Fruit fly (Drosophila melanogaster): ENCODE measurements around the gene Pex12.

The Pex12 gene

DNA sequence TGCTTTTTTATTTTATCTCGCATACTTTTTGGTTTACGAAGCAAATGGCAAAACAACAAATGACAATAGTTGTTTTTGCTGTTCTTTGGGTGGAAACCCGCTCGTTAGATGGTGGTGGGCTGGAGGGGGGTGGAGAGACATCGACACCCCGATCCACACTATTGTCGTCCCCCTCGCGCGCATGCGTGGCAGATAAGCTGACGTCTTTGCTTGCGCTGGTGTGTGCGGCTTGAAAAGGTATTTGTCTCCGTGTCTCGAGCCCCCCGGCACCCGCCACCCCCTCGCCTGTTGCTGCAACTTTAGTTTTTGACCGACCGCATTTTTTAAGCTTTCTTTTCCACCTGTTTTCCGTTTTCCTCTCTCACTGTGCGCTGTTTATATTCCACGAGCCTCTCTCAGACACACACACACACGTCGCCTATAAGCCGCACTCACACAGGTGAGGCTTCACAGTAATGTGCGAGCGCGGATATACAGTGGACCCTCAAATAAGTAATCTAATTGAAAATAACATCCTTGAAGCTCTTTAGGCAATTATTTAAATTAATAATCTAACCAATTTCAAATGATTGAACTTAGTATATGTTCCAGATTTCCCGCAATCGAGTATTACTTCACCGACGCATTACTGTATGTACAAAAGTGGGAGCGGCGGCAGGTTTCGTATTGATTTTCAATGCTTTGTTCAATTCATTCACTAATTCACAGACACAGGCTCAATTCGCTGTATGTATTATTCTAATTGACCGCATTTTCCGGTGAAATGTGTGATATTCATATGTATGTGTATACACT lies 51.4 kb downstream of the Pex12 start (continued):
- 0 out of 2 replicates have a peak, but pooled peaks have one; percentile 14 for TF ChIP-seq amos (GFP tag; IDR thresholded peaks at IDR 0.05; ENCODE audit: partially characterized antibody)
- TF ChIP-seq CG30020 (tag; optimal IDR thresholded peaks at IDR 0.05): peak; percentile 60
- peak; percentile 90 for TF ChIP-seq toy (GFP tag; IDR thresholded peaks at IDR 0.05)
- peak; percentile 89 for TF ChIP-seq CrebB (tag; optimal IDR thresholded peaks at IDR 0.05)
- TF ChIP-seq ems (GFP tag; optimal IDR thresholded peaks at IDR 0.05): peak; percentile 91
- TF ChIP-seq CG11696 (GFP tag; IDR thresholded peaks at IDR 0.05): peak; percentile 88
- TF ChIP-seq p53 (GFP tag; optimal IDR thresholded peaks at IDR 0.05): peak; percentile 57
- TF ChIP-seq CG1603 (tag; optimal IDR thresholded peaks at IDR 0.05): peak; percentile 94
- peak; percentile 86 for TF ChIP-seq CG10654 (GFP tag; optimal IDR thresholded peaks at IDR 0.05)
- peak; percentile 88 for TF ChIP-seq CG8290 (GFP tag; optimal IDR thresholded peaks at IDR 0.05)
- peak; percentile 26 to 98 for TF ChIP-seq CG8290 (tag; optimal IDR thresholded peaks at IDR 0.05)
- peak; percentile 54 for TF ChIP-seq pb (GFP tag; optimal IDR thresholded peaks at IDR 0.05)
- peak; percentile 87 for TF ChIP-seq Hmx (GFP tag; optimal IDR thresholded peaks at IDR 0.05)
- TF ChIP-seq CG17361 (GFP tag; IDR thresholded peaks at IDR 0.05): peak; percentile 90
- TF ChIP-seq Hr39 (optimal IDR thresholded peaks at IDR 0.05): no peak
- TF ChIP-seq seq (GFP tag; IDR thresholded peaks at IDR 0.05): peak; percentile 95
- peak; percentile 89 for TF ChIP-seq CG11085 (GFP tag; IDR thresholded peaks at IDR 0.05)
- TF ChIP-seq CG3838 (GFP tag; optimal IDR thresholded peaks at IDR 0.05): peak; percentile 62
- peak; percentile 96 for TF ChIP-seq lilli (GFP tag; optimal IDR thresholded peaks at IDR 0.05)
- peak; percentile 75 for TF ChIP-seq E2f2 (GFP tag; IDR thresholded peaks at IDR 0.05)
- peak; percentile 78 for TF ChIP-seq CG17802 (tag; optimal IDR thresholded peaks at IDR 0.05)
- TF ChIP-seq CG11504 (tag; optimal IDR thresholded peaks at IDR 0.05): peak; percentile 93
- TF ChIP-seq Dbx (GFP tag; IDR thresholded peaks at IDR 0.05): peak; percentile 96
- peak; percentile 92 for TF ChIP-seq stc (GFP tag; IDR thresholded peaks at IDR 0.05)
- TF ChIP-seq CG6765 (GFP tag; optimal IDR thresholded peaks at IDR 0.05): peak; percentile 81
- no peak for TF ChIP-seq CG7745 (tag; optimal IDR thresholded peaks at IDR 0.05)
- TF ChIP-seq pan (optimal IDR thresholded peaks at IDR 0.05): no peak
- TF ChIP-seq pan (GFP tag; optimal IDR thresholded peaks at IDR 0.05 in 1 of 2, IDR thresholded peaks at IDR 0.05 in 1 of 2): peak in 1 of 2 experiments; percentile 97
- TF ChIP-seq vfl (GFP tag; optimal IDR thresholded peaks at IDR 0.05): peak; percentile 79
- peak; percentile 41 for TF ChIP-seq Trl (optimal IDR thresholded peaks at IDR 0.05)
- TF ChIP-seq Trl (GFP tag; optimal IDR thresholded peaks at IDR 0.05): peak; percentile 91
- peak; percentile 95 for TF ChIP-seq dmrt99B (tag; optimal IDR thresholded peaks at IDR 0.05)
- peak; percentile 96 for TF ChIP-seq Ptx1 (GFP tag; IDR thresholded peaks at IDR 0.05)
- TF ChIP-seq CG2202 (tag; optimal IDR thresholded peaks at IDR 0.05): peak; percentile 79
- TF ChIP-seq CG14050 (GFP tag; IDR thresholded peaks at IDR 0.05): peak; percentile 94
- TF ChIP-seq nerfin-1 (tag; optimal IDR thresholded peaks at IDR 0.05): peak; percentile 88
- peak; percentile 92 for TF ChIP-seq az2 (GFP tag; optimal IDR thresholded peaks at IDR 0.05)
- TF ChIP-seq pnt (GFP tag; optimal IDR thresholded peaks at IDR 0.05): peak; percentile 88
- peak; percentile 92 for TF ChIP-seq dimm (GFP tag; IDR thresholded peaks at IDR 0.05)
- TF ChIP-seq crol (GFP tag; IDR thresholded peaks at IDR 0.05): peak; percentile 100
- peak; percentile 72 for TF ChIP-seq CG10274 (GFP tag; optimal IDR thresholded peaks at IDR 0.05)
- TF ChIP-seq Pdp1 (GFP tag; optimal IDR thresholded peaks at IDR 0.05): peak; percentile 91 to 94
- peak; percentile 98 for TF ChIP-seq vvl (GFP tag; IDR thresholded peaks at IDR 0.05)
- TF ChIP-seq sob (GFP tag; IDR thresholded peaks at IDR 0.05): peak; percentile 95
- TF ChIP-seq wek (GFP tag; optimal IDR thresholded peaks at IDR 0.05): peak; percentile 82
- TF ChIP-seq ro (GFP tag; IDR thresholded peaks at IDR 0.05): peak; percentile 72
- peak; percentile 46; the same call in 1 of the 3 replicates for TF ChIP-seq knrl (GFP tag; IDR thresholded peaks at IDR 0.05; ENCODE audit: partially characterized antibody)
- no peak for TF ChIP-seq Tbp (GFP tag; optimal IDR thresholded peaks at IDR 0.05)
- TF ChIP-seq CG18764 (GFP tag; optimal IDR thresholded peaks at IDR 0.05): peak; percentile 81
- TF ChIP-seq HLH54F (GFP tag; optimal IDR thresholded peaks at IDR 0.05): peak; percentile 93
- peak; percentile 89 for TF ChIP-seq Ravus (GFP tag; IDR thresholded peaks at IDR 0.05)
